Fruit fly (Drosophila melanogaster): ENCODE data around the gene CG10874.

DNA sequence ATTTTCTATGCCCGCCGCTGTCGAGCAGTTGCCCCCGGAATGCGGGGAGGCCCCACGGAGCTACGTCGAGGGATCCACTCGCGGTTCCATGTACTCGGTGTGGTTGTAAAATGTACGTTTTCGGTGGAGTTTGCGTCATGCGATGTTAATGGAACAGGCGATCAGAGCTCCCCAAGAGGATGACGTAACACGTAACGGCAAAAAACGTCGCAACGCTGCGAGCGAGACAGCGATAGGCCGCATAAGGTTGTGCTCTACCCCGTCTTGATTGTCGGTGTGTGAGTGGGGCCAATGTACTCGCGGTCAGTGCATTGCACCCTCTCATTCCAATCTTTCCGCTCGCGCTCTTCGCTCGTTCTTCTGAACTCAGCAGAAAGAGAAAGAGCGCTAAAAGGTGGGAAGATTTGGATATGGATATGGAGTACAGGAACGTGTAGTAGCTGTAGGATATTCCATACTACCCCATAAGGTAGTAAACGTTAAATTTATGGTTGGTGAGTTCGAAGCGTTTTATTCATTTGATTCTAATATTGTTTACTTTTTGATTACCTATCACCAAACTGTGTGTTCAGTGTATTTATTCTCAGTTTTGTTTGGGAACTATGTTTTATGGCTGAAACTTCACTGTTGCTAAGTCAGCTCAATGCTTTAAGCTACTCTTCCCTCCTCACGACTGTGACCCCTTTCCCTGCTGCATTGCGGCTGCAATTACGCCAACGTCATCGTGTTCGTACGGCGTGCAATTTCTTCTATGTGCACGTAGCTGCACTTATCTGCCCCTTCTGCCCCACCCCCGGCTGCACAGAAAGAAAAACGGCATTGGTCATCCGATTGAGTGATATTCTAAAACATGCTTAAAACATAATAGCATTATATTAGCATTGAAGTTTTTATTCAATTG is 8.2 kb upstream of the CG10874 start:
- no peak for TF ChIP-seq CTCF (optimal IDR thresholded peaks at IDR 0.05)
- TF ChIP-seq CG8478 (optimal IDR thresholded peaks at IDR 0.05), result no peak

All from S2 (cell line).